Worm (Caenorhabditis elegans) whole organism, L1 larva: Measurements from ENCODE around the gene fil-2.

Experiments used
- C16A3.4 ChIP-seq: fragments of 150-350 bp; optimal IDR thresholded peaks from 2 replicates; lab custom pipeline; 2014; ENCODE audit warnings: missing biosample characterization, missing genetic modification characterization
- C34B4.2 ChIP-seq: sonication (generic microtip); optimal IDR thresholded peaks from 2 replicates; lab custom pipeline; 2017; ENCODE audit warnings: mild to moderate bottlenecking, missing genetic modification characterization, missing compliant biosample characterization
- aly-2 ChIP-seq: fragments of 150-350 bp; optimal IDR thresholded peaks from 2 replicates; lab custom pipeline; 2014; ENCODE audit warnings: missing biosample characterization, missing genetic modification characterization
- blmp-1 ChIP-seq: fragments of 150-350 bp; optimal IDR thresholded peaks from 2 replicates; lab custom pipeline; 2014; ENCODE audit warnings: missing biosample characterization, missing genetic modification characterization
- ceh-8 ChIP-seq: fragments of 200-800 bp; sonication (Bioruptor generic); optimal IDR thresholded peaks from 2 replicates; lab custom pipeline; 2018; ENCODE audit warnings: mild to moderate bottlenecking, missing genetic modification characterization, moderate library complexity, missing compliant biosample characterization
- ceh-88 ChIP-seq: fragments of 200-800 bp; sonication (Bioruptor generic); IDR thresholded peaks from 2 replicates; pipeline ENCODE4 v1.3.6; 2022; ENCODE audit warnings: missing genetic modification characterization, missing compliant biosample characterization
- ces-1 ChIP-seq: fragments of 150-350 bp; optimal IDR thresholded peaks from 2 replicates; lab custom pipeline; 2014; ENCODE audit warnings: missing biosample characterization, missing genetic modification reagents, missing genetic modification characterization
- efl-1 ChIP-seq, 4 experiments: fragments of 150-350 bp; optimal IDR thresholded peaks in 3 of 4; peaks in 1 of 4; 1 replicate in 1 of 4; 2 replicates in 3 of 4; lab custom pipeline; 2014; ENCODE audit warnings: missing biosample characterization in 2 of 4, missing genetic modification characterization in 2 of 4, missing genetic modification reagents in 2 of 4
- egl-27 ChIP-seq, 2 experiments: fragments of 150-350 bp in 1 of 2; sonication (generic microtip); optimal IDR thresholded peaks; 3 replicates each; lab custom pipeline; 2017 to 2018; ENCODE audit warnings: missing biosample characterization in 2 of 2, missing genetic modification characterization in 2 of 2, missing genetic modification reagents in 2 of 2
- elt-2 ChIP-seq: sonication (generic microtip); optimal IDR thresholded peaks from 2 replicates; lab custom pipeline; 2016; ENCODE audit warnings: missing genetic modification characterization, mild to moderate bottlenecking, inconsistent platforms, missing compliant biosample characterization, missing genetic modification reagents
- elt-3 ChIP-seq, 6 experiments: fragments of 150-350 bp in 1 of 6; sonication (generic microtip); optimal IDR thresholded peaks; 2 replicates each; lab custom pipeline; 2017 to 2018; ENCODE audit warnings: missing biosample characterization in 6 of 6, missing genetic modification characterization in 6 of 6, inconsistent platforms in 1 of 6
- ets-5 ChIP-seq: fragments of 200-800 bp; sonication (Bioruptor generic); IDR thresholded peaks from 2 replicates; pipeline ENCODE4 v1.3.6; 2022; ENCODE audit warnings: missing genetic modification characterization, missing compliant biosample characterization
- fkh-8 ChIP-seq: sonication (generic microtip); optimal IDR thresholded peaks from 2 replicates; lab custom pipeline; 2016; ENCODE audit warnings: mild to moderate bottlenecking, missing genetic modification characterization, missing compliant biosample characterization
- grh-1 ChIP-seq: fragments of 200-800 bp; sonication (Bioruptor generic); IDR thresholded peaks from 2 replicates; pipeline ENCODE4 v1.3.6; 2022; ENCODE audit warnings: missing genetic modification reagents, missing genetic modification characterization, missing compliant biosample characterization
- hlh-4 ChIP-seq: sonication (generic microtip); optimal IDR thresholded peaks from 2 replicates; lab custom pipeline; 2016; ENCODE audit warnings: mild to moderate bottlenecking, missing genetic modification characterization, missing compliant biosample characterization
- hpl-2 ChIP-seq: fragments of 150-350 bp; optimal IDR thresholded peaks from 2 replicates; lab custom pipeline; 2014; ENCODE audit warnings: missing biosample characterization, missing genetic modification reagents, missing genetic modification characterization
- irx-1 ChIP-seq: sonication (generic microtip); optimal IDR thresholded peaks from 2 replicates; lab custom pipeline; 2016; ENCODE audit warnings: missing genetic modification characterization, missing compliant biosample characterization
- jun-1 ChIP-seq: fragments of 150-350 bp; optimal IDR thresholded peaks from 2 replicates; lab custom pipeline; 2014; ENCODE audit warnings: missing biosample characterization, missing genetic modification reagents, missing genetic modification characterization
- lin-13 ChIP-seq: fragments of 150-350 bp; optimal IDR thresholded peaks from 2 replicates; lab custom pipeline; 2014; ENCODE audit warnings: missing biosample characterization, missing genetic modification reagents, missing genetic modification characterization
- lin-14 ChIP-seq: fragments of 200-800 bp; sonication (Bioruptor generic); optimal IDR thresholded peaks from 2 replicates; lab custom pipeline; 2018; ENCODE audit warnings: mild to moderate bottlenecking, missing genetic modification characterization, moderate library complexity, missing compliant biosample characterization
- lin-35 ChIP-seq, 2 experiments: fragments of 150-350 bp; optimal IDR thresholded peaks; 2 replicates each; lab custom pipeline; 2014; ENCODE audit warnings: missing biosample characterization in 2 of 2, missing genetic modification characterization in 2 of 2, missing genetic modification reagents in 2 of 2
- lir-3 ChIP-seq: sonication (generic microtip); optimal IDR thresholded peaks from 2 replicates; lab custom pipeline; 2016; ENCODE audit warnings: mild to moderate bottlenecking, missing genetic modification characterization, moderate library complexity, missing compliant biosample characterization; ENCODE audit not compliant: poor library complexity
- lsy-2 ChIP-seq, 2 experiments: fragments of 150-350 bp; optimal IDR thresholded peaks; 2 replicates each; lab custom pipeline; 2014; ENCODE audit warnings: missing biosample characterization in 2 of 2, missing genetic modification characterization in 2 of 2
- mdl-1 ChIP-seq, 2 experiments: fragments of 150-350 bp; optimal IDR thresholded peaks; 2 replicates each; lab custom pipeline; 2014 to 2017; ENCODE audit warnings: missing biosample characterization in 2 of 2, missing genetic modification characterization in 2 of 2, inconsistent platforms in 1 of 2
- mef-2 ChIP-seq: fragments of 150-350 bp; optimal IDR thresholded peaks from 2 replicates; lab custom pipeline; 2014; ENCODE audit warnings: missing biosample characterization, missing genetic modification characterization
- nhr-19 ChIP-seq: fragments of 200-800 bp; sonication (Bioruptor generic); conservative IDR thresholded peaks from 2 replicates; pipeline ENCODE4 v1.3.6; 2022; ENCODE audit warnings: missing genetic modification characterization, missing compliant biosample characterization
- nhr-20 ChIP-seq: sonication (generic microtip); optimal IDR thresholded peaks from 2 replicates; lab custom pipeline; 2016; ENCODE audit warnings: mild to moderate bottlenecking, missing genetic modification characterization, missing compliant biosample characterization
- nhr-237 ChIP-seq: fragments of 150-350 bp; optimal IDR thresholded peaks from 2 replicates; lab custom pipeline; 2014; ENCODE audit warnings: missing biosample characterization, missing genetic modification characterization
- nhr-71 ChIP-seq: sonication (generic microtip); optimal IDR thresholded peaks from 2 replicates; lab custom pipeline; 2016; ENCODE audit warnings: mild to moderate bottlenecking, missing genetic modification characterization, moderate library complexity, missing compliant biosample characterization
- nhr-76 ChIP-seq: sonication (generic microtip); optimal IDR thresholded peaks from 2 replicates; lab custom pipeline; 2017; ENCODE audit warnings: missing biosample characterization, missing genetic modification characterization
- nhr-85 ChIP-seq: sonication (generic microtip); peaks from one replicate; lab custom pipeline; 2016; ENCODE audit warnings: missing genetic modification characterization, inconsistent platforms, missing compliant biosample characterization
- nhr-90 ChIP-seq: sonication (generic microtip); optimal IDR thresholded peaks from 2 replicates; lab custom pipeline; 2016; ENCODE audit warnings: mild to moderate bottlenecking, missing genetic modification characterization, missing compliant biosample characterization; ENCODE audit not compliant: poor library complexity
- pag-3 ChIP-seq: sonication (generic microtip); optimal IDR thresholded peaks from 2 replicates; lab custom pipeline; 2017; ENCODE audit warnings: missing genetic modification characterization, mild to moderate bottlenecking, missing compliant biosample characterization, antibody characterized with exemption, borderline replicate concordance; ENCODE audit not compliant: insufficient read depth
- pqm-1 ChIP-seq: sonication (generic microtip); optimal IDR thresholded peaks from 3 replicates; lab custom pipeline; 2017; ENCODE audit warnings: missing biosample characterization, missing genetic modification characterization
- rnt-1 ChIP-seq: sonication (generic microtip); optimal IDR thresholded peaks from 2 replicates; lab custom pipeline; 2016; ENCODE audit warnings: mild to moderate bottlenecking, missing genetic modification characterization, moderate library complexity, missing compliant biosample characterization
- snu-23 ChIP-seq: sonication (generic microtip); optimal IDR thresholded peaks from 2 replicates; lab custom pipeline; 2016; ENCODE audit warnings: missing genetic modification characterization, missing compliant biosample characterization
- sox-4 ChIP-seq: sonication (generic microtip); optimal IDR thresholded peaks from 2 replicates; lab custom pipeline; 2016; ENCODE audit warnings: missing genetic modification characterization, missing compliant biosample characterization
- sptf-1 ChIP-seq: fragments of 150-350 bp; optimal IDR thresholded peaks from 2 replicates; lab custom pipeline; 2014; ENCODE audit warnings: missing biosample characterization, missing genetic modification characterization
- unc-30 ChIP-seq: sonication (generic microtip); optimal IDR thresholded peaks from 2 replicates; lab custom pipeline; 2017; ENCODE audit warnings: missing biosample characterization, missing genetic modification characterization
- unc-86 ChIP-seq: sonication (generic microtip); optimal IDR thresholded peaks from 2 replicates; lab custom pipeline; 2016; ENCODE audit warnings: missing genetic modification characterization, missing compliant biosample characterization
- unc-98 ChIP-seq: fragments of 200-800 bp; sonication (Bioruptor generic); IDR thresholded peaks from 2 replicates; pipeline ENCODE4 v1.3.6; 2022; ENCODE audit warnings: missing genetic modification characterization, missing compliant biosample characterization
- ztf-11 ChIP-seq, 2 experiments: sonication (generic microtip); optimal IDR thresholded peaks; 2 replicates each; lab custom pipeline; 2016 to 2017; ENCODE audit warnings: missing genetic modification characterization in 2 of 2, missing biosample characterization in 1 of 2, missing compliant biosample characterization in 1 of 2

Gene fil-2

DNA sequence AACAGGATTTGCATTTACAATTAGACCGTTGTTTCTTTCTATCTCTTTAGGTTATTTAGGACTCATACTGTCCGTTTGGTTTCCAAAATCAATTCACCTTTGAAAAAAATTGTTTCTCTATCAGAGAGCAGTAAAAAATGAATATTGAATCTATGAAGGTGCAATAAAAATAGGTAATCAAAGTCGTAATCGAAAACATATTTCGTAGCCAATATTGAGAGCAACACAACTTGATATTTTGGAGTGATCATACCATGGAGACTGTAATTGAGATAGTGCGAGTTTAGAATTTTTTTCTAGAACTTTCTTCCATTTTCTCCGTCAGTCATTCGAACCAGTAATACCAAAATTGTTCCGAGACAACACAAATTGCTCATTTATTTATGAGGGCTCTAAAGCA lies 8.3 kb upstream of the fil-2 start, which contains the start of gene F31F7.2:
TSS of gene F31F7.2 (plus strand) at position 301 of the 400 bp plus-strand sequence.
- TF ChIP-seq aly-2 (no peak), ztf-11 (tag; optimal IDR thresholded peaks at IDR 0.05; lab: Kevin White, UChicago) (no peak)
- TF ChIP-seq, all 84 proteins: peak for 0

DNA sequence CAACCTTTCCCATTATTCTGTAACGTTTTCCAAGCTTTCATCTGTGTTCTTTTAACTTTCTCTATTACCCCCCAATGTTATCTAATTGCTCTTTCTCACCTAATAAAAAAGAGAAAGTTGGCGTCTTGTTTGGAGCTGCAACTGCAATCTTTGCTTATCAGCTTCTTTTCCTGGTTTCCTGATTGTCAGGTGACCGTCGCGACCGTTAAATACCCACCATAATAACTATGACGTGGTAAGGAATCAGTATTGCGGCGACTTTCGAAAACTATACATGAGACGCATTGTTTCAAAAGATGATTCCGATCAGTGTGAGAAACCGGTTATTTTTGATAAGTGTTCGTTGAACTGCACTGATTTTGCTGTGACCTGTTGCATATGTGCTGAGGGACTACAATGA lies 3.6 kb upstream of the fil-2 start:
- TF ChIP-seq sox-4 (tag; lab: Kevin White, UChicago) (no peak), mdl-1 (tag; optimal IDR thresholded peaks at IDR 0.05; lab: Kevin White, UChicago) (peak in 1 of 2 experiments; percentile 13), ces-1 (no peak), unc-86 (tag; lab: Kevin White, UChicago) (no peak), grh-1 (GFP tag; lab: Robert Waterston, UW) (peak; percentile 63), fkh-8 (tag; lab: Kevin White, UChicago) (no peak), hlh-4 (tag; lab: Kevin White, UChicago) (no peak), egl-27 (tag; optimal IDR thresholded peaks at IDR 0.05; lab: Kevin White, UChicago) (no peak), C34B4.2 (tag; lab: Kevin White, UChicago) (no peak), elt-3 (tag; optimal IDR thresholded peaks at IDR 0.05; lab: Kevin White, UChicago) (peak in 1 of 6 experiments; percentile 69), hpl-2 (GFP tag; lab: Kevin White, UChicago) (no peak), nhr-19 (GFP tag; lab: Robert Waterston, UW) (peak; percentile 39), unc-30 (tag; lab: Kevin White, UChicago) (no peak), unc-98 (GFP tag; lab: Robert Waterston, UW) (no peak), elt-2 (tag; lab: Kevin White, UChicago) (peak; percentile 95), nhr-71 (tag; lab: Kevin White, UChicago) (peak; percentile 68), nhr-90 (tag; lab: Kevin White, UChicago) (peak; percentile 25), snu-23 (GFP tag; lab: Kevin White, UChicago) (no peak), lin-13 (GFP tag; lab: Kevin White, UChicago) (no peak), nhr-85 (tag; lab: Kevin White, UChicago) (peak; percentile 72), sptf-1 (tag; lab: Kevin White, UChicago) (no peak), lin-35 (GFP tag; optimal IDR thresholded peaks at IDR 0.05; lab: Kevin White, UChicago) (peak in 1 of 2 experiments; percentile 61), ztf-11 (tag; optimal IDR thresholded peaks at IDR 0.05; lab: Kevin White, UChicago) (no peak), jun-1 (tag; lab: Kevin White, UChicago) (peak; percentile 39), nhr-237 (tag; lab: Kevin White, UChicago) (no peak), ceh-88 (GFP tag; lab: Robert Waterston, UW) (no peak), ets-5 (GFP tag; lab: Robert Waterston, UW) (no peak), pag-3 (no peak), nhr-20 (tag; lab: Kevin White, UChicago) (peak; percentile 65), irx-1 (tag; lab: Kevin White, UChicago) (no peak), lsy-2 (tag; optimal IDR thresholded peaks at IDR 0.05; lab: Kevin White, UChicago) (peak in 1 of 2 experiments; percentile 18), ceh-8 (GFP tag; lab: Kevin White, UChicago) (no peak), blmp-1 (tag; lab: Kevin White, UChicago) (peak; percentile 71), C16A3.4 (tag; lab: Kevin White, UChicago) (no peak), efl-1 (optimal IDR thresholded peaks at IDR 0.05; lab: Kevin White, UChicago) (no peak), efl-1 (GFP tag; optimal IDR thresholded peaks at IDR 0.05 in 1 of 2; lab: Kevin White, UChicago) (peak in 1 of 2 experiments; percentile 59), pqm-1 (tag; lab: Kevin White, UChicago) (peak; percentile 65), mef-2 (no peak), lir-3 (tag; lab: Kevin White, UChicago) (no peak), nhr-76 (tag; lab: Kevin White, UChicago) (no peak), rnt-1 (tag; lab: Kevin White, UChicago) (no peak), lin-14 (GFP tag; lab: Kevin White, UChicago) (peak; percentile 39)
